Fruit fly (Drosophila melanogaster): ENCODE measurements around the gene CG34448.

Gene CG34448

DNA sequence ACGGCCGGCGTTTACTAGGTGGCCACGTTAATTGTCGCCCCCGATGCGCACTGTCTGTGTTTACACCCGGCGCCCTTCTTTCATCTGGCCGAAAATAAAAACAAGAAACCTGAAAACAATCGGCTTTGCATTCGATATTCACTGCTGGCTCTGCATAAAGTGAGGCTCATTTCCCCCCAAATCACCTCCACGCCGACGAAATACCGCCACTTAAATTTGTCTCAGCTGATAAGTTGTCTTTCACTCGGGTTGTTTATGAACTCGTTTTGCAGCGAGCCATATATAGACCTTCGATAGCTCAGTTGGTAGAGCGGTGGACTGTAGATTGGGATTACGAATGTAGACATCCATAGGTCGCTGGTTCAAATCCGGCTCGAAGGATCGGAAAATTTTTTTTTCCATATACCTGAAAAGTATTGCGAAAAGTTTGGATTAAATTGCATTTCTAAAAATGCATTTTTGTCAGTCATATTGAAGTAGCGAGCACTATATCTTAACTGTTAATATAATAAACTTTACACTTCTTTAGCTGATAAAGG, 44.6 kb upstream of the CG34448 start (continued):
- no peak for TF ChIP-seq CG2120 (GFP tag; optimal IDR thresholded peaks at IDR 0.05)
- no peak for TF ChIP-seq Nf-YC (tag; optimal IDR thresholded peaks at IDR 0.05)
- TF ChIP-seq zen2 (GFP tag; IDR thresholded peaks at IDR 0.05; ENCODE audit: partially characterized antibody) = 0 out of 3 replicates have a peak, but pooled peaks have one; percentile 30
- TF ChIP-seq CG17328 (GFP tag; IDR thresholded peaks at IDR 0.05) = no peak
- TF ChIP-seq pho (GFP tag; optimal IDR thresholded peaks at IDR 0.05) = no peak
- peak; percentile 41 for TF ChIP-seq crol (GFP tag; IDR thresholded peaks at IDR 0.05)
- TF ChIP-seq CG17361 (GFP tag; IDR thresholded peaks at IDR 0.05) = no peak
- TF ChIP-seq Deaf1 (tag; optimal IDR thresholded peaks at IDR 0.05) = no peak
- TF ChIP-seq zfh2 (GFP tag; optimal IDR thresholded peaks at IDR 0.05) = no peak
- peak; percentile 96 for TF ChIP-seq Bdp1 (GFP tag; optimal IDR thresholded peaks at IDR 0.05)

DNA sequence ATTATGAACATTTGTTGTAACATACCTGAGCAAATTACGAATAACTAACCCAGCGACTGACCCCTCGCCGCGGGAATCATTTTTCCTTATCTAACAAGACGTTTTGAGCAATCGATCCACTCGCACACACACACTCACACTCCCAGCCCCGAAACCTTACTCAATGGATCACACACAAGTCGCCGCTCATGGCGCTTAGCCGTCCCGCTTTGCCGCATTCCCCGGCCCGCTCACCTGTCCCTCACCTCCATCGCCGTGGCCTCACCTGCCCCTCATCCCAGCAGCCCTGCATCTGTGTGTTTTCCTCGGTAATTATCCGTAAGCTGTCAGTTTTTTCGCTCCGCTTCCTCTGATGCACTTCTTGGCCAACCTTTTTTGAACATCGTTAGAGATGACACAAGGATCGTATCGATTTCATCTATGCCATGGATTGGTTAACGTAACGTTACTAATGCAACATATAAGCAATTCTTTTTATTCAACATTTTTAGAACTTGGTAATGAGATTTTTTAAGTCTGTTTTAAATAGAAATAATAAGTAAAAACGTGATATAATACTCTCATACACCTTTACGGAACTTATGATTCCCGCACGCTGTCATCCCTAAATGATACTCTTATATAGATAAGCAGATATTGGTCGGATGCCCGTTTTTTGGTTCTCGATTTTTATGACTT, 43.7 kb upstream of the CG34448 start:
- no peak for TF ChIP-seq CG9817 (tag; optimal IDR thresholded peaks at IDR 0.05)
- TF ChIP-seq kni (GFP tag; optimal IDR thresholded peaks at IDR 0.05) = peak; percentile 87
- TF ChIP-seq chn (GFP tag; optimal IDR thresholded peaks at IDR 0.05) = no peak
- TF ChIP-seq CG10979 (tag; optimal IDR thresholded peaks at IDR 0.05) = peak; percentile 36
- peak; percentile 13 for TF ChIP-seq CG8924 (tag; optimal IDR thresholded peaks at IDR 0.05)
- TF ChIP-seq D19A (tag; optimal IDR thresholded peaks at IDR 0.05) = peak; percentile 30
- peak; percentile 69 for TF ChIP-seq oc (tag; optimal IDR thresholded peaks at IDR 0.05)
- TF ChIP-seq sens-2 (GFP tag; IDR thresholded peaks at IDR 0.05) = no peak
- no peak for TF ChIP-seq CG17912 (GFP tag; optimal IDR thresholded peaks at IDR 0.05)
- no peak for TF ChIP-seq CG30431 (GFP tag; optimal IDR thresholded peaks at IDR 0.05)
- peak; percentile 33 for TF ChIP-seq CG14710 (tag; optimal IDR thresholded peaks at IDR 0.05)
- peak; percentile 41 for TF ChIP-seq Med (GFP tag)
- TF ChIP-seq CG12104 (GFP tag; optimal IDR thresholded peaks at IDR 0.05) = no peak
- no peak for TF ChIP-seq mld (GFP tag; IDR thresholded peaks at IDR 0.05; ENCODE audit: partially characterized antibody)
- TF ChIP-seq CG2129 (GFP tag; IDR thresholded peaks at IDR 0.05; ENCODE audit: partially characterized antibody) = peak; percentile 44; the same call in 1 of the 2 replicates
- no peak for TF ChIP-seq ewg (GFP tag; optimal IDR thresholded peaks at IDR 0.05)
- TF ChIP-seq tup (GFP tag; optimal IDR thresholded peaks at IDR 0.05) = no peak
- TF ChIP-seq cg (GFP tag; optimal IDR thresholded peaks at IDR 0.05) = peak; percentile 42
- peak; percentile 54 for TF ChIP-seq Scr (GFP tag; IDR thresholded peaks at IDR 0.05; ENCODE audit: partially characterized antibody)
- no peak for TF ChIP-seq Hr78 (GFP tag; optimal IDR thresholded peaks at IDR 0.05)
- TF ChIP-seq HmgD (GFP tag; optimal IDR thresholded peaks at IDR 0.05) = no peak
- TF ChIP-seq sd (tag; optimal IDR thresholded peaks at IDR 0.05) = peak; percentile 43
- no peak for TF ChIP-seq lmd (GFP tag; IDR thresholded peaks at IDR 0.05)
- no peak for TF ChIP-seq sug (tag; optimal IDR thresholded peaks at IDR 0.05)
- no peak for TF ChIP-seq CG11695 (GFP tag; IDR thresholded peaks at IDR 0.05)
- TF ChIP-seq slp2 (GFP tag; optimal IDR thresholded peaks at IDR 0.05) = no peak
- no peak for TF ChIP-seq ab (GFP tag; optimal IDR thresholded peaks at IDR 0.05)
- no peak for TF ChIP-seq CG11247 (GFP tag; IDR thresholded peaks at IDR 0.05)
- TF ChIP-seq Doc2 (GFP tag; IDR thresholded peaks at IDR 0.05) = no peak
- TF ChIP-seq z (GFP tag; IDR thresholded peaks at IDR 0.05) = peak; percentile 75; the same call in 2 of the 3 replicates
- TF ChIP-seq HLH4C (GFP tag; IDR thresholded peaks at IDR 0.05; ENCODE audit: partially characterized antibody) = no peak
- TF ChIP-seq dmrt11E (tag; optimal IDR thresholded peaks at IDR 0.05) = peak; percentile 60
- no peak for TF ChIP-seq Dip2 (GFP tag; IDR thresholded peaks at IDR 0.05)
- TF ChIP-seq Ets97D (GFP tag; optimal IDR thresholded peaks at IDR 0.05) = no peak
- TF ChIP-seq bab2 (GFP tag; optimal IDR thresholded peaks at IDR 0.05) = no peak
- peak; percentile 14 for TF ChIP-seq CG17829 (tag; optimal IDR thresholded peaks at IDR 0.05)
- TF ChIP-seq CG11398 (GFP tag; optimal IDR thresholded peaks at IDR 0.05) = no peak
- 0 out of 3 replicates have a peak, but pooled peaks have one; percentile 15 for TF ChIP-seq Opbp (GFP tag; IDR thresholded peaks at IDR 0.05; ENCODE audit: partially characterized antibody)
